Worm (Caenorhabditis elegans) whole organism, early embryonic: ENCODE data around the gene lro-1.

ENCODE experiments used
- B0310.2 ChIP-seq: sonication (generic microtip); optimal IDR thresholded peaks from 2 replicates; lab custom pipeline; 2016; ENCODE audit warnings: mild to moderate bottlenecking, missing genetic modification characterization, missing compliant biosample characterization
- ama-1 ChIP-seq: fragments of 150-350 bp; optimal IDR thresholded peaks from 2 replicates; lab custom pipeline; 2014
- ceh-36 ChIP-seq: sonication (generic microtip); optimal IDR thresholded peaks from 2 replicates; lab custom pipeline; 2016; ENCODE audit warnings: missing genetic modification characterization, inconsistent platforms, missing compliant biosample characterization
- ets-7 ChIP-seq: sonication (generic microtip); optimal IDR thresholded peaks from 2 replicates; lab custom pipeline; 2016; ENCODE audit warnings: missing genotype, missing genetic modification characterization, missing compliant biosample characterization
- flt-1 ChIP-seq: fragments of 200-800 bp; sonication (Bioruptor generic); IDR thresholded peaks from 2 replicates; pipeline ENCODE4 v1.3.6; 2022; ENCODE audit warnings: missing genetic modification characterization, missing compliant biosample characterization
- hmg-4 ChIP-seq: fragments of 200-800 bp; sonication (Bioruptor generic); optimal IDR thresholded peaks from 2 replicates; lab custom pipeline; 2018; ENCODE audit warnings: mild to moderate bottlenecking, missing genetic modification characterization, missing compliant biosample characterization
- pes-1 ChIP-seq: fragments of 200-800 bp; sonication (Bioruptor generic); IDR thresholded peaks from 2 replicates; pipeline ENCODE4 v1.3.6; 2022; ENCODE audit warnings: missing genetic modification reagents, missing genetic modification characterization, missing compliant biosample characterization
- scrt-1 ChIP-seq: fragments of 200-800 bp; sonication (Bioruptor generic); IDR thresholded peaks from 2 replicates; pipeline ENCODE4 v1.3.6; 2022; ENCODE audit warnings: missing genetic modification characterization, missing compliant biosample characterization
- sea-1 ChIP-seq: fragments of 200-800 bp; sonication (Bioruptor generic); conservative IDR thresholded peaks from 2 replicates; pipeline ENCODE4 v1.3.6; 2022; ENCODE audit warnings: missing genetic modification characterization, missing compliant biosample characterization
- tbx-11 ChIP-seq: fragments of 200-800 bp; sonication (Bioruptor generic); IDR thresholded peaks from 2 replicates; pipeline ENCODE4 v1.3.6; 2022; ENCODE audit warnings: missing genetic modification characterization, missing compliant biosample characterization
- tbx-37 ChIP-seq: fragments of 200-800 bp; sonication (Bioruptor generic); conservative IDR thresholded peaks from 2 replicates; pipeline ENCODE4 v1.3.6; 2022; ENCODE audit warnings: missing genetic modification reagents, missing genetic modification characterization, missing compliant biosample characterization
- tra-4 ChIP-seq: sonication (generic microtip); optimal IDR thresholded peaks from 2 replicates; lab custom pipeline; 2017; ENCODE audit warnings: missing genetic modification characterization, missing compliant biosample characterization

ce11 chrX:6232998-6233626, 38.8 kb upstream of the lro-1 start, which contains the start of gene C14F11.4:
- TF ChIP-seq B0310.2 (tag; lab: Kevin White, UChicago), result no peak
- no peak for TF ChIP-seq tra-4 (tag; lab: Kevin White, UChicago)
- no peak for TF ChIP-seq hmg-4 (GFP tag; lab: Kevin White, UChicago)
- no peak for TF ChIP-seq pes-1 (GFP tag; lab: Robert Waterston, UW)
- no peak for TF ChIP-seq ama-1
- TF ChIP-seq tbx-37 (GFP tag; lab: Robert Waterston, UW), result no peak
- TF ChIP-seq sea-1 (GFP tag; lab: Robert Waterston, UW), result no peak
- TF ChIP-seq flt-1 (GFP tag; lab: Robert Waterston, UW), result no peak
- no peak for TF ChIP-seq ceh-36 (tag; lab: Kevin White, UChicago)
- TF ChIP-seq ets-7 (tag; lab: Kevin White, UChicago), result no peak
- no peak for TF ChIP-seq scrt-1 (GFP tag; lab: Robert Waterston, UW)
- TF ChIP-seq tbx-11 (GFP tag; lab: Robert Waterston, UW), result no peak
